Worm (Caenorhabditis elegans) whole organism, young adult: ENCODE results near the gene lim-6.

ENCODE experiments used
- F49E8.2 ChIP-seq: sonication (generic microtip); optimal IDR thresholded peaks from 3 replicates; lab custom pipeline; 2017; ENCODE audit warnings: missing genetic modification characterization, mild to moderate bottlenecking, missing compliant biosample characterization, antibody characterized with exemption, moderate library complexity; ENCODE audit not compliant: insufficient read depth
- F57C9.4 ChIP-seq: sonication (generic microtip); optimal IDR thresholded peaks from 2 replicates; lab custom pipeline; 2017; ENCODE audit warnings: mild to moderate bottlenecking, missing genetic modification characterization, missing compliant biosample characterization
- K11D2.4 ChIP-seq: fragments of 200-800 bp; sonication (Bioruptor generic); IDR thresholded peaks from 2 replicates; pipeline ENCODE4 v1.3.6; 2022; ENCODE audit warnings: missing genetic modification reagents, missing genetic modification characterization, missing compliant biosample characterization
- Y67H2A.10 ChIP-seq: fragments of 200-800 bp; sonication (Bioruptor generic); conservative IDR thresholded peaks from 2 replicates; pipeline ENCODE4 v1.3.6; 2022; ENCODE audit warnings: missing genetic modification reagents, missing genetic modification characterization, missing compliant biosample characterization
- Y79H2A.3 ChIP-seq: fragments of 200-800 bp; sonication (Bioruptor generic); conservative IDR thresholded peaks from 2 replicates; pipeline ENCODE4 v1.3.6; 2022; ENCODE audit warnings: missing genetic modification reagents, missing genetic modification characterization, missing compliant biosample characterization
- ZK185.1 ChIP-seq: sonication (generic microtip); optimal IDR thresholded peaks from 2 replicates; lab custom pipeline; 2016; ENCODE audit warnings: mild to moderate bottlenecking, missing genetic modification characterization, missing compliant biosample characterization; ENCODE audit not compliant: poor library complexity, severe bottlenecking
- akir-1 ChIP-seq: fragments of 200-800 bp; sonication (Bioruptor generic); optimal IDR thresholded peaks from 2 replicates; lab custom pipeline; 2018; ENCODE audit warnings: mild to moderate bottlenecking, missing genetic modification characterization, moderate library complexity, missing compliant biosample characterization
- aptf-3 ChIP-seq: fragments of 200-800 bp; sonication (Bioruptor generic); IDR thresholded peaks from 2 replicates; pipeline ENCODE4 v1.3.6; 2022; ENCODE audit warnings: missing genetic modification characterization, missing compliant biosample characterization
- bed-1 ChIP-seq: fragments of 200-800 bp; sonication (Bioruptor generic); IDR thresholded peaks from 2 replicates; pipeline ENCODE4 v1.3.6; 2022; ENCODE audit warnings: missing genetic modification reagents, missing genetic modification characterization, missing compliant biosample characterization
- bed-2 ChIP-seq: fragments of 200-800 bp; sonication (Bioruptor generic); IDR thresholded peaks from 2 replicates; pipeline ENCODE4 v1.3.6; 2022; ENCODE audit warnings: missing genetic modification reagents, missing genetic modification characterization, missing compliant biosample characterization
- ceh-27 ChIP-seq: fragments of 200-800 bp; sonication (Bioruptor generic); optimal IDR thresholded peaks from 2 replicates; lab custom pipeline; 2018; ENCODE audit warnings: mild to moderate bottlenecking, missing genetic modification characterization, moderate library complexity, missing compliant biosample characterization
- ceh-58 ChIP-seq: fragments of 200-800 bp; sonication (Bioruptor generic); IDR thresholded peaks from 2 replicates; pipeline ENCODE4 v1.3.6; 2022; ENCODE audit warnings: missing genetic modification characterization, missing compliant biosample characterization
- dpff-1 ChIP-seq: sonication (generic microtip); optimal IDR thresholded peaks from 2 replicates; lab custom pipeline; 2017; ENCODE audit warnings: mild to moderate bottlenecking, missing genetic modification characterization, missing compliant biosample characterization
- him-1 ChIP-seq: sonication (generic microtip); optimal IDR thresholded peaks from 2 replicates; lab custom pipeline; 2016; ENCODE audit warnings: missing genotype, missing genetic modification reagents, missing genetic modification characterization, missing compliant biosample characterization
- hlh-12 ChIP-seq: sonication (generic microtip); optimal IDR thresholded peaks from 2 replicates; lab custom pipeline; 2016; ENCODE audit warnings: missing genetic modification characterization, missing compliant biosample characterization
- hlh-26 ChIP-seq: fragments of 200-800 bp; sonication (Bioruptor generic); conservative IDR thresholded peaks from 2 replicates; pipeline ENCODE4 v1.3.6; 2022; ENCODE audit warnings: missing genetic modification reagents, missing genetic modification characterization, missing compliant biosample characterization
- hmg-1.2 ChIP-seq: fragments of 200-800 bp; sonication (Bioruptor generic); IDR thresholded peaks from 2 replicates; pipeline ENCODE4 v1.3.6; 2022; ENCODE audit warnings: missing genetic modification reagents, missing genetic modification characterization, missing compliant biosample characterization
- lin-54 ChIP-seq: fragments of 200-800 bp; sonication (Bioruptor generic); optimal IDR thresholded peaks from 2 replicates; lab custom pipeline; 2018; ENCODE audit warnings: mild to moderate bottlenecking, missing genetic modification characterization, missing compliant biosample characterization
- mel-28 ChIP-seq: sonication (generic microtip); optimal IDR thresholded peaks from 2 replicates; lab custom pipeline; 2016; ENCODE audit warnings: borderline replicate concordance, mild to moderate bottlenecking, missing genetic modification characterization, missing compliant biosample characterization
- nfya-1 ChIP-seq: sonication (generic microtip); optimal IDR thresholded peaks from 2 replicates; lab custom pipeline; 2017; ENCODE audit warnings: antibody characterized with exemption, missing compliant biosample characterization, missing genetic modification characterization, borderline replicate concordance; ENCODE audit not compliant: insufficient read depth
- nhr-179 ChIP-seq: sonication (generic microtip); optimal IDR thresholded peaks from 2 replicates; lab custom pipeline; 2016; ENCODE audit warnings: mild to moderate bottlenecking, missing genetic modification characterization, missing compliant biosample characterization
- nhr-80 ChIP-seq: sonication (generic microtip); optimal IDR thresholded peaks from 2 replicates; lab custom pipeline; 2016; ENCODE audit warnings: missing genetic modification characterization, missing compliant biosample characterization
- rpc-1 ChIP-seq, 2 experiments: fragments of 150-350 bp in 1 of 2; sonication (generic microtip) in 1 of 2; optimal IDR thresholded peaks; 2 replicates each; lab custom pipeline; 2014 to 2018; ENCODE audit warnings: missing biosample characterization in 1 of 2, missing genetic modification characterization in 1 of 2, missing genetic modification reagents in 1 of 2, missing genotype in 1 of 2
- snpc-1.1 ChIP-seq: sonication (generic microtip); optimal IDR thresholded peaks from 2 replicates; lab custom pipeline; 2017; ENCODE audit warnings: missing genetic modification characterization, mild to moderate bottlenecking, missing compliant biosample characterization, antibody characterized with exemption, moderate library complexity, missing genotype, missing genetic modification reagents; ENCODE audit not compliant: insufficient read depth
- snpc-3.4 ChIP-seq: sonication (generic microtip); optimal IDR thresholded peaks from 2 replicates; lab custom pipeline; 2017; ENCODE audit warnings: missing genetic modification characterization, mild to moderate bottlenecking, missing compliant biosample characterization, antibody characterized with exemption, moderate library complexity, missing genotype, missing genetic modification reagents
- snpc-4 ChIP-seq, 5 experiments: fragments of 150-350 bp in 1 of 5; sonication (generic microtip) in 4 of 5; optimal IDR thresholded peaks; 2 replicates each; lab custom pipeline; 2014 to 2018; ENCODE audit warnings: missing genetic modification characterization in 5 of 5, missing biosample characterization in 3 of 5, antibody characterized with exemption in 2 of 5, mild to moderate bottlenecking in 2 of 5, missing compliant biosample characterization in 2 of 5, missing genotype in 2 of 5, moderate library complexity in 2 of 5, missing genetic modification reagents in 1 of 5
- tlf-1 ChIP-seq: fragments of 200-800 bp; sonication (Bioruptor generic); optimal IDR thresholded peaks from 2 replicates; lab custom pipeline; 2018; ENCODE audit warnings: mild to moderate bottlenecking, missing genetic modification characterization, missing compliant biosample characterization
- ztf-22 ChIP-seq: fragments of 200-800 bp; sonication (Bioruptor generic); optimal IDR thresholded peaks from 2 replicates; lab custom pipeline; 2018; ENCODE audit warnings: mild to moderate bottlenecking, missing genetic modification characterization, moderate library complexity, missing compliant biosample characterization
- ztf-25 ChIP-seq: fragments of 200-800 bp; sonication (Bioruptor generic); IDR thresholded peaks from 2 replicates; pipeline ENCODE4 v1.3.6; 2022; ENCODE audit warnings: missing genetic modification reagents, missing genetic modification characterization, missing compliant biosample characterization
- ztf-3 ChIP-seq: fragments of 200-800 bp; sonication (Bioruptor generic); optimal IDR thresholded peaks from 2 replicates; lab custom pipeline; 2018; ENCODE audit warnings: mild to moderate bottlenecking, missing genetic modification characterization, missing compliant biosample characterization

lim-6 gene

ce11 chrX:1046156-1046831, 26.0 kb upstream of the lim-6 start, which contains the start of gene vpat-1:
Gene vpat-1, minus strand, starts transcription at chrX:1046206.
- TF ChIP-seq nhr-80 (peak; percentile 68), dpff-1 (tag; lab: Kevin White, UChicago) (no peak)

- no peak for TF ChIP-seq snpc-3.4
- no peak for TF ChIP-seq Y79H2A.3 (GFP tag; lab: Robert Waterston, UW)
- no peak for TF ChIP-seq lin-54 (GFP tag; lab: Kevin White, UChicago)
- TF ChIP-seq tlf-1 (GFP tag; lab: Kevin White, UChicago), result no peak
Measured at ce11 chrX:1051041-1051440, 21.2 kb upstream of the lim-6 start.

ce11 chrX:1052960-1053359, 19.3 kb upstream of the lim-6 start:
- TF ChIP-seq ZK185.1 (tag; lab: Kevin White, UChicago) (no peak), snpc-4 (GFP tag; optimal IDR thresholded peaks at IDR 0.05; lab: Kevin White, UChicago) (no peak), snpc-4 (tag; optimal IDR thresholded peaks at IDR 0.05; lab: Kevin White, UChicago) (no peak), Y79H2A.3 (GFP tag; lab: Robert Waterston, UW) (no peak), snpc-3.4 (no peak), ztf-25 (GFP tag; lab: Robert Waterston, UW) (no peak), akir-1 (no peak), K11D2.4 (GFP tag; lab: Robert Waterston, UW) (no peak), hmg-1.2 (no peak), Y67H2A.10 (no peak), hlh-12 (no peak)

ce11 chrX:1053929-1054328, 18.3 kb upstream of the lim-6 start, which contains the start of gene ncs-3:
Gene ncs-3, plus strand, starts transcription at chrX:1054081.
- TF ChIP-seq ceh-27 (GFP tag; lab: Kevin White, UChicago), result no peak
- TF ChIP-seq nhr-80, result no peak
- no peak for TF ChIP-seq ztf-3 (GFP tag; lab: Kevin White, UChicago)
- TF ChIP-seq aptf-3 (GFP tag; lab: Robert Waterston, UW), result no peak
- TF ChIP-seq rpc-1 (optimal IDR thresholded peaks at IDR 0.05; lab: Kevin White, UChicago), result no peak
- TF ChIP-seq rpc-1 (tag; optimal IDR thresholded peaks at IDR 0.05; lab: Kevin White, UChicago), result no peak
- no peak for TF ChIP-seq F49E8.2
- TF ChIP-seq nfya-1, result no peak
- no peak for TF ChIP-seq bed-2 (GFP tag; lab: Robert Waterston, UW)
- no peak for TF ChIP-seq nhr-179 (tag; lab: Kevin White, UChicago)
- TF ChIP-seq ztf-22 (GFP tag; lab: Kevin White, UChicago), result no peak
- no peak for TF ChIP-seq hlh-26 (GFP tag; lab: Robert Waterston, UW)
- TF ChIP-seq bed-1 (GFP tag; lab: Robert Waterston, UW), result no peak
- TF ChIP-seq ceh-58 (GFP tag; lab: Robert Waterston, UW), result no peak
- no peak for TF ChIP-seq him-1 (tag; lab: Kevin White, UChicago)
- TF ChIP-seq tlf-1 (GFP tag; lab: Kevin White, UChicago), result no peak
- TF ChIP-seq F57C9.4 (tag; lab: Kevin White, UChicago), result no peak
- no peak for TF ChIP-seq snpc-1.1
- TF ChIP-seq mel-28, result no peak
